Fruit fly (Drosophila melanogaster) whole organism, prepupa: ENCODE measurements around the gene CG9951.
A peak's percentile ranks its signal among the peaks of the same experiment; 100 is the strongest.

Experiments used
- CG11294 ChIP-seq: fragments of 200-800 bp; sonication (Bioruptor generic); IDR thresholded peaks from 2 replicates; pipeline ENCODE4 v1.3.6; 2022; ENCODE audit warnings: missing biosample characterization, missing genetic modification characterization
- CG11762 ChIP-seq: fragments of 200-800 bp; sonication (Bioruptor generic); optimal IDR thresholded peaks from 3 replicates; lab custom pipeline; 2016; ENCODE audit warnings: missing biosample characterization, missing genetic modification characterization; ENCODE audit not compliant: insufficient read depth
- CG15336 ChIP-seq: fragments of 200-800 bp; sonication (Bioruptor generic); IDR thresholded peaks from 2 replicates; pipeline ENCODE4 v1.3.6; 2022; ENCODE audit warnings: missing biosample characterization, missing genetic modification characterization
- CG16779 ChIP-seq: fragments of 200-800 bp; sonication (Bioruptor generic); optimal IDR thresholded peaks from 3 replicates; lab custom pipeline; 2017; ENCODE audit warnings: missing biosample characterization, mild to moderate bottlenecking, missing genetic modification characterization
- CG32006 ChIP-seq: fragments of 200-800 bp; sonication (Bioruptor generic); optimal IDR thresholded peaks from 3 replicates; lab custom pipeline; 2017; ENCODE audit warnings: missing biosample characterization, mild to moderate bottlenecking, missing genetic modification characterization
- CG34406 ChIP-seq: fragments of 200-800 bp; sonication (Bioruptor generic); optimal IDR thresholded peaks from 3 replicates; lab custom pipeline; 2016; ENCODE audit warnings: missing biosample characterization, missing genetic modification characterization
- CG6163 ChIP-seq: fragments of 200-800 bp; sonication (Bioruptor generic); IDR thresholded peaks from 3 replicates; pipeline ENCODE4 v1.3.6; 2022; ENCODE audit warnings: missing biosample characterization, missing genetic modification characterization
- CG6276 ChIP-seq: fragments of 200-800 bp; sonication (Bioruptor generic); optimal IDR thresholded peaks from 2 replicates; lab custom pipeline; 2017; ENCODE audit warnings: missing biosample characterization, mild to moderate bottlenecking, missing genetic modification characterization
- CG6792 ChIP-seq: fragments of 200-800 bp; sonication (Bioruptor generic); optimal IDR thresholded peaks from 3 replicates; lab custom pipeline; 2016; ENCODE audit warnings: missing biosample characterization, missing genetic modification characterization
- CG8119 ChIP-seq: fragments of 200-800 bp; sonication (Bioruptor generic); IDR thresholded peaks from 3 replicates; pipeline ENCODE4 v1.3.6; 2022; ENCODE audit warnings: missing biosample characterization, missing genetic modification characterization
- CG8319 ChIP-seq: fragments of 200-800 bp; sonication (Bioruptor generic); optimal IDR thresholded peaks from 3 replicates; lab custom pipeline; 2016; ENCODE audit warnings: missing biosample characterization, missing genetic modification characterization
- CG9139 ChIP-seq: fragments of 200-800 bp; sonication (Bioruptor generic); optimal IDR thresholded peaks from 3 replicates; lab custom pipeline; 2017; ENCODE audit warnings: missing biosample characterization, mild to moderate bottlenecking, missing genetic modification characterization
- Eip75B ChIP-seq: fragments of 200-800 bp; sonication (Bioruptor generic); optimal IDR thresholded peaks from 3 replicates; lab custom pipeline; 2016; ENCODE audit warnings: missing biosample characterization, missing genetic modification characterization
- Eip78C ChIP-seq: fragments of 200-800 bp; sonication (Bioruptor generic); peaks from one replicate; lab custom pipeline; 2016; ENCODE audit warnings: missing biosample characterization, missing genetic modification characterization
- Eip93F ChIP-seq: fragments of 200-800 bp; sonication (Bioruptor generic); optimal IDR thresholded peaks from 2 replicates; lab custom pipeline; 2016; ENCODE audit warnings: missing biosample characterization, mild to moderate bottlenecking, missing genetic modification characterization
- Ets96B ChIP-seq: fragments of 200-800 bp; optimal IDR thresholded peaks from 2 replicates; lab custom pipeline; 2019; ENCODE audit warnings: missing biosample characterization, mild to moderate bottlenecking, missing genetic modification characterization, moderate library complexity
- Hr38 ChIP-seq: sonication (Bioruptor generic); optimal IDR thresholded peaks from 2 replicates; lab custom pipeline; 2016; ENCODE audit warnings: missing biosample characterization, missing genetic modification characterization
- Hr39 ChIP-seq: fragments of 200-800 bp; sonication (Bioruptor generic); optimal IDR thresholded peaks from 2 replicates; lab custom pipeline; 2016; ENCODE audit warnings: missing biosample characterization, missing genetic modification characterization
- Hr4 ChIP-seq: fragments of 200-800 bp; sonication (Bioruptor generic); optimal IDR thresholded peaks from 3 replicates; lab custom pipeline; 2016; ENCODE audit warnings: missing biosample characterization, missing genetic modification characterization
- Lpt ChIP-seq: fragments of 200-800 bp; sonication (Bioruptor generic); optimal IDR thresholded peaks from 3 replicates; lab custom pipeline; 2016; ENCODE audit warnings: missing biosample characterization, missing genetic modification characterization
- Met ChIP-seq: fragments of 200-800 bp; sonication (Bioruptor generic); optimal IDR thresholded peaks from 3 replicates; lab custom pipeline; 2016; ENCODE audit warnings: missing biosample characterization, missing genetic modification characterization
- Smox ChIP-seq: fragments of 200-800 bp; sonication (Bioruptor generic); optimal IDR thresholded peaks from 3 replicates; lab custom pipeline; 2016; ENCODE audit warnings: missing biosample characterization, missing genetic modification characterization
- Sox15 ChIP-seq: fragments of 200-800 bp; sonication (Bioruptor generic); optimal IDR thresholded peaks from 3 replicates; lab custom pipeline; 2016; ENCODE audit warnings: missing biosample characterization, missing genetic modification characterization
- acj6 ChIP-seq: fragments of 200-800 bp; sonication (Bioruptor generic); optimal IDR thresholded peaks from 3 replicates; lab custom pipeline; 2016; ENCODE audit warnings: missing biosample characterization, missing genetic modification characterization
- cyc ChIP-seq: fragments of 200-800 bp; sonication (Bioruptor generic); optimal IDR thresholded peaks from 3 replicates; lab custom pipeline; 2016; ENCODE audit warnings: missing biosample characterization, missing genetic modification characterization
- dsx ChIP-seq: fragments of 200-800 bp; optimal IDR thresholded peaks from 3 replicates; lab custom pipeline; 2019; ENCODE audit warnings: missing biosample characterization, mild to moderate bottlenecking, missing genetic modification characterization, moderate library complexity; ENCODE audit not compliant: poor library complexity, severe bottlenecking
- eg ChIP-seq: fragments of 200-800 bp; sonication (Bioruptor generic); IDR thresholded peaks from 3 replicates; pipeline ENCODE4 v1.3.6; 2022; ENCODE audit warnings: missing biosample characterization, missing genetic modification characterization
- esn ChIP-seq: fragments of 200-800 bp; sonication (Bioruptor generic); optimal IDR thresholded peaks from 2 replicates; lab custom pipeline; 2016; ENCODE audit warnings: missing biosample characterization, mild to moderate bottlenecking, missing genetic modification characterization, moderate library complexity
- fd59A ChIP-seq: fragments of 200-800 bp; sonication (Bioruptor generic); optimal IDR thresholded peaks from 2 replicates; lab custom pipeline; 2017; ENCODE audit warnings: missing biosample characterization, mild to moderate bottlenecking, missing genetic modification characterization, missing genetic modification reagents
- fkh ChIP-seq: fragments of 200-800 bp; sonication (Bioruptor generic); optimal IDR thresholded peaks from 3 replicates; lab custom pipeline; 2017; ENCODE audit warnings: missing biosample characterization, mild to moderate bottlenecking, missing genetic modification characterization, moderate library complexity
- pdm3 ChIP-seq: fragments of 200-800 bp; sonication (Bioruptor generic); optimal IDR thresholded peaks from 3 replicates; lab custom pipeline; 2016; ENCODE audit warnings: missing biosample characterization, missing genetic modification characterization
- salr ChIP-seq, 2 experiments: fragments of 200-800 bp; sonication (Bioruptor generic); optimal IDR thresholded peaks; 3 replicates each; lab custom pipeline; 2016 to 2018; ENCODE audit warnings: missing biosample characterization in 2 of 2, missing genetic modification characterization in 2 of 2, mild to moderate bottlenecking in 1 of 2
- ss ChIP-seq, 2 experiments: fragments of 200-800 bp; sonication (Bioruptor generic); optimal IDR thresholded peaks; 2 replicates in 1 of 2; 3 replicates in 1 of 2; lab custom pipeline; 2017 to 2018; ENCODE audit warnings: mild to moderate bottlenecking in 2 of 2, missing biosample characterization in 2 of 2, missing genetic modification characterization in 2 of 2, moderate library complexity in 1 of 2
- svp ChIP-seq: fragments of 200-800 bp; sonication (Bioruptor generic); peaks from one replicate; lab custom pipeline; 2016; ENCODE audit warnings: missing biosample characterization, missing genetic modification characterization
- topi ChIP-seq: fragments of 200-800 bp; sonication (Bioruptor generic); optimal IDR thresholded peaks from 3 replicates; lab custom pipeline; 2016; ENCODE audit warnings: missing biosample characterization, missing genetic modification characterization
- vri ChIP-seq: fragments of 200-800 bp; sonication (Bioruptor generic); optimal IDR thresholded peaks from 3 replicates; lab custom pipeline; 2016; ENCODE audit warnings: missing biosample characterization, mild to moderate bottlenecking, missing genetic modification characterization

CG9951 gene

dm6 chr3L:16881097-16881496 is 18.1 kb downstream of the CG9951 start:
- TF ChIP-seq eg (0 out of 3 replicates have a peak, but pooled peaks have one; percentile 29), CG32006 (peak; percentile 44), CG6276 (GFP tag; lab: Kevin White, UChicago) (peak; percentile 7), Hr4 (no peak), Eip78C (GFP tag; lab: Kevin White, UChicago) (peak; percentile 5)

- TF ChIP-seq pdm3 (GFP tag; lab: Kevin White, UChicago) (peak; percentile 32), cyc (GFP tag; lab: Kevin White, UChicago) (no peak), Met (GFP tag; lab: Kevin White, UChicago) (peak; percentile 10), dsx (GFP tag; lab: Kevin White, UChicago) (peak; percentile 54), Smox (no peak), vri (GFP tag; lab: Kevin White, UChicago) (peak; percentile 5), CG34406 (GFP tag; lab: Kevin White, UChicago) (no peak), fd59A (no peak), svp (GFP tag; lab: Kevin White, UChicago) (no peak), ss (GFP tag; optimal IDR thresholded peaks at IDR 0.05; lab: Kevin White, UChicago) (no peak), esn (GFP tag; lab: Kevin White, UChicago) (peak; percentile 17), CG6163 (GFP tag; lab: Robert Waterston, UW) (no peak), Eip78C (GFP tag; lab: Kevin White, UChicago) (peak; percentile 27), Eip93F (GFP tag; lab: Kevin White, UChicago) (no peak)
- TF ChIP-seq, all 60 proteins: peak for 6
Observed at dm6 chr3L:16884037-16884436, 21.1 kb downstream of the CG9951 start.

- TF ChIP-seq CG15336 (GFP tag; lab: Robert Waterston, UW) = peak; percentile 71
- peak; percentile 19 for TF ChIP-seq Hr4
- peak; percentile 62 for TF ChIP-seq eg
- no peak for TF ChIP-seq fd59A
- TF ChIP-seq CG8319 = no peak
- no peak for TF ChIP-seq Hr39
- TF ChIP-seq CG6276 (GFP tag; lab: Kevin White, UChicago) = peak; percentile 12
- peak; percentile 53; the same call in 2 of the 3 replicates for TF ChIP-seq CG8119 (GFP tag; lab: Robert Waterston, UW)
- peak in 1 of 2 experiments; percentile 12 for TF ChIP-seq salr (GFP tag; optimal IDR thresholded peaks at IDR 0.05; lab: Kevin White, UChicago)
- 0 out of 2 replicates have a peak, but pooled peaks have one; percentile 29 for TF ChIP-seq CG11294 (GFP tag; lab: Robert Waterston, UW)
- TF ChIP-seq CG6163 (GFP tag; lab: Robert Waterston, UW) = 0 out of 3 replicates have a peak, but pooled peaks have one; percentile 28
- TF ChIP-seq CG32006 = peak; percentile 18
Observed at dm6 chr3L:16885042-16885441, 22.1 kb downstream of the CG9951 start.

dm6 chr3L:16886179-16886930 is 23.4 kb downstream of the CG9951 start:
- TF ChIP-seq svp (GFP tag; lab: Kevin White, UChicago) = peak; percentile 72
- TF ChIP-seq ss (GFP tag; optimal IDR thresholded peaks at IDR 0.05; lab: Kevin White, UChicago) = peak in 1 of 2 experiments; percentile 12
- no peak for TF ChIP-seq dsx (GFP tag; lab: Kevin White, UChicago)
- TF ChIP-seq vri (GFP tag; lab: Kevin White, UChicago) = peak; percentile 51
- peak; percentile 24 for TF ChIP-seq CG6276 (GFP tag; lab: Kevin White, UChicago)
- no peak for TF ChIP-seq Eip75B (GFP tag; lab: Kevin White, UChicago)
- peak; percentile 46 for TF ChIP-seq CG16779
- TF ChIP-seq salr (GFP tag; optimal IDR thresholded peaks at IDR 0.05; lab: Kevin White, UChicago) = no peak
- TF ChIP-seq CG6792 (GFP tag; lab: Kevin White, UChicago) = no peak
- TF ChIP-seq eg = peak; percentile 41; the same call in 1 of the 3 replicates
- TF ChIP-seq Eip78C (GFP tag; lab: Kevin White, UChicago) = peak; percentile 43
- peak; percentile 15 for TF ChIP-seq fkh (GFP tag; lab: Kevin White, UChicago)
- no peak for TF ChIP-seq Lpt

- no peak for TF ChIP-seq ss (GFP tag; optimal IDR thresholded peaks at IDR 0.05; lab: Kevin White, UChicago)
- TF ChIP-seq CG9139 = no peak
- TF ChIP-seq Hr38 = no peak
- TF ChIP-seq Sox15 (GFP tag; lab: Kevin White, UChicago) = no peak
- no peak for TF ChIP-seq Eip93F (GFP tag; lab: Kevin White, UChicago)
- no peak for TF ChIP-seq Ets96B (tag; lab: Kevin White, UChicago)
- TF ChIP-seq CG6276 (GFP tag; lab: Kevin White, UChicago) = no peak
- no peak for TF ChIP-seq CG15336 (GFP tag; lab: Robert Waterston, UW)
- no peak for TF ChIP-seq salr (GFP tag; optimal IDR thresholded peaks at IDR 0.05; lab: Kevin White, UChicago)
- TF ChIP-seq topi = no peak
- no peak for TF ChIP-seq CG11762 (GFP tag; lab: Kevin White, UChicago)
- TF ChIP-seq esn (GFP tag; lab: Kevin White, UChicago) = no peak
- no peak for TF ChIP-seq acj6 (GFP tag; lab: Kevin White, UChicago)
- no peak for TF ChIP-seq fd59A
Observed at dm6 chr3L:16887272-16887671, 24.3 kb downstream of the CG9951 start.
